Fruit fly (Drosophila melanogaster) whole organism, prepupa: ENCODE measurements around the gene trbl.

Experiments
- Blimp-1 ChIP-seq: fragments of 200-800 bp; sonication (Bioruptor generic); optimal IDR thresholded peaks from 3 replicates; lab custom pipeline; 2017; ENCODE audit warnings: missing biosample characterization, missing genetic modification characterization, mild to moderate bottlenecking, moderate library complexity, missing genetic modification reagents
- CG10631 ChIP-seq: fragments of 200-800 bp; sonication (Bioruptor generic); optimal IDR thresholded peaks from 2 replicates; lab custom pipeline; 2016; ENCODE audit warnings: missing biosample characterization, missing genetic modification characterization
- CG10669 ChIP-seq: fragments of 200-800 bp; sonication (Bioruptor generic); optimal IDR thresholded peaks from 3 replicates; lab custom pipeline; 2018; ENCODE audit warnings: missing biosample characterization, mild to moderate bottlenecking, missing genetic modification characterization, moderate library complexity
- CG11294 ChIP-seq: fragments of 200-800 bp; sonication (Bioruptor generic); IDR thresholded peaks from 2 replicates; pipeline ENCODE4 v1.3.6; 2022; ENCODE audit warnings: missing biosample characterization, missing genetic modification characterization
- CG11762 ChIP-seq: fragments of 200-800 bp; sonication (Bioruptor generic); optimal IDR thresholded peaks from 3 replicates; lab custom pipeline; 2016; ENCODE audit warnings: missing biosample characterization, missing genetic modification characterization; ENCODE audit not compliant: insufficient read depth
- CG11902 ChIP-seq: fragments of 200-800 bp; sonication (Bioruptor generic); optimal IDR thresholded peaks from 3 replicates; lab custom pipeline; 2016; ENCODE audit warnings: missing biosample characterization, missing genetic modification characterization
- CG15336 ChIP-seq: fragments of 200-800 bp; sonication (Bioruptor generic); IDR thresholded peaks from 2 replicates; pipeline ENCODE4 v1.3.6; 2022; ENCODE audit warnings: missing biosample characterization, missing genetic modification characterization
- CG1621 ChIP-seq: fragments of 200-800 bp; sonication (Bioruptor generic); optimal IDR thresholded peaks from 3 replicates; lab custom pipeline; 2018; ENCODE audit warnings: missing biosample characterization, mild to moderate bottlenecking, missing genetic modification characterization
- CG16779 ChIP-seq: fragments of 200-800 bp; sonication (Bioruptor generic); optimal IDR thresholded peaks from 3 replicates; lab custom pipeline; 2017; ENCODE audit warnings: missing biosample characterization, mild to moderate bottlenecking, missing genetic modification characterization
- CG3032 ChIP-seq: fragments of 200-800 bp; optimal IDR thresholded peaks from 2 replicates; lab custom pipeline; 2019; ENCODE audit warnings: missing biosample characterization, mild to moderate bottlenecking, missing genetic modification characterization, moderate library complexity
- CG32006 ChIP-seq: fragments of 200-800 bp; sonication (Bioruptor generic); optimal IDR thresholded peaks from 3 replicates; lab custom pipeline; 2017; ENCODE audit warnings: missing biosample characterization, mild to moderate bottlenecking, missing genetic modification characterization
- CG34406 ChIP-seq: fragments of 200-800 bp; sonication (Bioruptor generic); optimal IDR thresholded peaks from 3 replicates; lab custom pipeline; 2016; ENCODE audit warnings: missing biosample characterization, missing genetic modification characterization
- CG3919 ChIP-seq: fragments of 200-800 bp; sonication (Bioruptor generic); optimal IDR thresholded peaks from 3 replicates; lab custom pipeline; 2016; ENCODE audit warnings: missing biosample characterization, missing genetic modification characterization
- CG4318 ChIP-seq: fragments of 200-800 bp; sonication (Bioruptor generic); optimal IDR thresholded peaks from 3 replicates; lab custom pipeline; 2017; ENCODE audit warnings: missing biosample characterization, mild to moderate bottlenecking, missing genetic modification characterization
- CG6276 ChIP-seq: fragments of 200-800 bp; sonication (Bioruptor generic); optimal IDR thresholded peaks from 2 replicates; lab custom pipeline; 2017; ENCODE audit warnings: missing biosample characterization, mild to moderate bottlenecking, missing genetic modification characterization
- CG6792 ChIP-seq: fragments of 200-800 bp; sonication (Bioruptor generic); optimal IDR thresholded peaks from 3 replicates; lab custom pipeline; 2016; ENCODE audit warnings: missing biosample characterization, missing genetic modification characterization
- CG6808 ChIP-seq: fragments of 200-800 bp; sonication (Bioruptor generic); optimal IDR thresholded peaks from 3 replicates; lab custom pipeline; 2017; ENCODE audit warnings: missing biosample characterization, missing genetic modification characterization, mild to moderate bottlenecking, moderate library complexity, missing genetic modification reagents
- CG7368 ChIP-seq: fragments of 200-800 bp; sonication (Bioruptor generic); optimal IDR thresholded peaks from 3 replicates; lab custom pipeline; 2016; ENCODE audit warnings: missing biosample characterization, missing genetic modification characterization
- CG8119 ChIP-seq: fragments of 200-800 bp; sonication (Bioruptor generic); IDR thresholded peaks from 3 replicates; pipeline ENCODE4 v1.3.6; 2022; ENCODE audit warnings: missing biosample characterization, missing genetic modification characterization
- CG8319 ChIP-seq: fragments of 200-800 bp; sonication (Bioruptor generic); optimal IDR thresholded peaks from 3 replicates; lab custom pipeline; 2016; ENCODE audit warnings: missing biosample characterization, missing genetic modification characterization
- CG8632 ChIP-seq: fragments of 200-800 bp; sonication (Bioruptor generic); optimal IDR thresholded peaks from 3 replicates; lab custom pipeline; 2016; ENCODE audit warnings: missing biosample characterization, missing genetic modification characterization
- CG9139 ChIP-seq: fragments of 200-800 bp; sonication (Bioruptor generic); optimal IDR thresholded peaks from 3 replicates; lab custom pipeline; 2017; ENCODE audit warnings: missing biosample characterization, mild to moderate bottlenecking, missing genetic modification characterization
- Eip75B ChIP-seq: fragments of 200-800 bp; sonication (Bioruptor generic); optimal IDR thresholded peaks from 3 replicates; lab custom pipeline; 2016; ENCODE audit warnings: missing biosample characterization, missing genetic modification characterization
- Eip78C ChIP-seq: fragments of 200-800 bp; sonication (Bioruptor generic); peaks from one replicate; lab custom pipeline; 2016; ENCODE audit warnings: missing biosample characterization, missing genetic modification characterization
- Eip93F ChIP-seq: fragments of 200-800 bp; sonication (Bioruptor generic); optimal IDR thresholded peaks from 2 replicates; lab custom pipeline; 2016; ENCODE audit warnings: missing biosample characterization, mild to moderate bottlenecking, missing genetic modification characterization
- Ets21C ChIP-seq: fragments of 200-800 bp; sonication (Bioruptor generic); optimal IDR thresholded peaks from 3 replicates; lab custom pipeline; 2016; ENCODE audit warnings: missing biosample characterization, missing genetic modification characterization
- Ets96B ChIP-seq: fragments of 200-800 bp; optimal IDR thresholded peaks from 2 replicates; lab custom pipeline; 2019; ENCODE audit warnings: missing biosample characterization, mild to moderate bottlenecking, missing genetic modification characterization, moderate library complexity
- Gug ChIP-seq: fragments of 200-800 bp; sonication (Bioruptor generic); IDR thresholded peaks from 2 replicates; pipeline ENCODE4 v1.3.6; 2022; ENCODE audit warnings: missing biosample characterization, missing genetic modification characterization
- Hr38 ChIP-seq: sonication (Bioruptor generic); optimal IDR thresholded peaks from 2 replicates; lab custom pipeline; 2016; ENCODE audit warnings: missing biosample characterization, missing genetic modification characterization
- Hr4 ChIP-seq: fragments of 200-800 bp; sonication (Bioruptor generic); optimal IDR thresholded peaks from 3 replicates; lab custom pipeline; 2016; ENCODE audit warnings: missing biosample characterization, missing genetic modification characterization
- Lpt ChIP-seq: fragments of 200-800 bp; sonication (Bioruptor generic); optimal IDR thresholded peaks from 3 replicates; lab custom pipeline; 2016; ENCODE audit warnings: missing biosample characterization, missing genetic modification characterization
- Met ChIP-seq: fragments of 200-800 bp; sonication (Bioruptor generic); optimal IDR thresholded peaks from 3 replicates; lab custom pipeline; 2016; ENCODE audit warnings: missing biosample characterization, missing genetic modification characterization
- OdsH ChIP-seq: fragments of 200-800 bp; sonication (Bioruptor generic); optimal IDR thresholded peaks from 3 replicates; lab custom pipeline; 2016; ENCODE audit warnings: missing biosample characterization, missing genetic modification characterization
- Smox ChIP-seq: fragments of 200-800 bp; sonication (Bioruptor generic); optimal IDR thresholded peaks from 3 replicates; lab custom pipeline; 2016; ENCODE audit warnings: missing biosample characterization, missing genetic modification characterization
- Sox102F ChIP-seq: fragments of 200-800 bp; sonication (Bioruptor generic); optimal IDR thresholded peaks from 2 replicates; lab custom pipeline; 2016; ENCODE audit warnings: missing biosample characterization, mild to moderate bottlenecking, missing genetic modification characterization
- Sox15 ChIP-seq: fragments of 200-800 bp; sonication (Bioruptor generic); optimal IDR thresholded peaks from 3 replicates; lab custom pipeline; 2016; ENCODE audit warnings: missing biosample characterization, missing genetic modification characterization
- achi ChIP-seq: fragments of 200-800 bp; sonication (Bioruptor generic); optimal IDR thresholded peaks from 3 replicates; lab custom pipeline; 2016; ENCODE audit warnings: missing biosample characterization, missing genetic modification characterization
- acj6 ChIP-seq: fragments of 200-800 bp; sonication (Bioruptor generic); optimal IDR thresholded peaks from 3 replicates; lab custom pipeline; 2016; ENCODE audit warnings: missing biosample characterization, missing genetic modification characterization
- cyc ChIP-seq: fragments of 200-800 bp; sonication (Bioruptor generic); optimal IDR thresholded peaks from 3 replicates; lab custom pipeline; 2016; ENCODE audit warnings: missing biosample characterization, missing genetic modification characterization
- dac ChIP-seq: fragments of 200-800 bp; sonication (Bioruptor generic); optimal IDR thresholded peaks from 2 replicates; lab custom pipeline; 2017; ENCODE audit warnings: missing biosample characterization, mild to moderate bottlenecking, missing genetic modification characterization
- dsx ChIP-seq: fragments of 200-800 bp; optimal IDR thresholded peaks from 3 replicates; lab custom pipeline; 2019; ENCODE audit warnings: missing biosample characterization, mild to moderate bottlenecking, missing genetic modification characterization, moderate library complexity; ENCODE audit not compliant: poor library complexity, severe bottlenecking
- eg ChIP-seq: fragments of 200-800 bp; sonication (Bioruptor generic); IDR thresholded peaks from 3 replicates; pipeline ENCODE4 v1.3.6; 2022; ENCODE audit warnings: missing biosample characterization, missing genetic modification characterization
- esn ChIP-seq: fragments of 200-800 bp; sonication (Bioruptor generic); optimal IDR thresholded peaks from 2 replicates; lab custom pipeline; 2016; ENCODE audit warnings: missing biosample characterization, mild to moderate bottlenecking, missing genetic modification characterization, moderate library complexity
- fkh ChIP-seq: fragments of 200-800 bp; sonication (Bioruptor generic); optimal IDR thresholded peaks from 3 replicates; lab custom pipeline; 2017; ENCODE audit warnings: missing biosample characterization, mild to moderate bottlenecking, missing genetic modification characterization, moderate library complexity
- lz ChIP-seq: fragments of 200-800 bp; sonication (Bioruptor generic); optimal IDR thresholded peaks from 3 replicates; lab custom pipeline; 2016; ENCODE audit warnings: missing biosample characterization, missing genetic modification characterization
- net ChIP-seq: fragments of 200-800 bp; sonication (Bioruptor generic); optimal IDR thresholded peaks from 3 replicates; lab custom pipeline; 2016; ENCODE audit warnings: missing biosample characterization, missing genetic modification characterization
- salr ChIP-seq, 2 experiments: fragments of 200-800 bp; sonication (Bioruptor generic); optimal IDR thresholded peaks; 3 replicates each; lab custom pipeline; 2016 to 2018; ENCODE audit warnings: missing biosample characterization in 2 of 2, missing genetic modification characterization in 2 of 2, mild to moderate bottlenecking in 1 of 2
- spab ChIP-seq: fragments of 200-800 bp; sonication (Bioruptor generic); optimal IDR thresholded peaks from 2 replicates; lab custom pipeline; 2017; ENCODE audit warnings: missing biosample characterization, mild to moderate bottlenecking, missing genetic modification characterization, missing genetic modification reagents
- ss ChIP-seq, 2 experiments: fragments of 200-800 bp; sonication (Bioruptor generic); optimal IDR thresholded peaks; 2 replicates in 1 of 2; 3 replicates in 1 of 2; lab custom pipeline; 2017 to 2018; ENCODE audit warnings: mild to moderate bottlenecking in 2 of 2, missing biosample characterization in 2 of 2, missing genetic modification characterization in 2 of 2, moderate library complexity in 1 of 2
- svp ChIP-seq: fragments of 200-800 bp; sonication (Bioruptor generic); peaks from one replicate; lab custom pipeline; 2016; ENCODE audit warnings: missing biosample characterization, missing genetic modification characterization
- vri ChIP-seq: fragments of 200-800 bp; sonication (Bioruptor generic); optimal IDR thresholded peaks from 3 replicates; lab custom pipeline; 2016; ENCODE audit warnings: missing biosample characterization, mild to moderate bottlenecking, missing genetic modification characterization

Gene trbl

DNA sequence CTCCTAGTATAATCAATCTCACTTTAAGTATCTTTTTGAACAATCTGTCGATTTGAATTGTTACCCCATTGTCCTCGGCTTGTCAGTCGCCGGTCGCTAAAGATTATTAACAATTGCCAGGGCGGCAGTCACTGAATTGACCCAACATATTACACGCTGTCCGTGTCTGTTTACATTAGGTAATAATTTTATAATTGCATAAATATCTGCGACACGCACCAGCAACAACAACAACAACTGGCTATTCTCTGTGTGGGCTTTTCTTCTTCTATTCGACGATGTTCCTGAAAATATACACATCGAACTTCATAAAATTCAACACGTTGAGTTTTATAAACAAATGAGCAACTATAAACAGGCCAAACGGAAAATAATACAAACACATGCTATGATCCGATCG lies 47.4 kb upstream of the trbl start:
- TF ChIP-seq Lpt (no peak), svp (GFP tag; lab: Kevin White, UChicago) (peak; percentile 49)
- TF ChIP-seq, all 60 proteins: peak for 1

DNA sequence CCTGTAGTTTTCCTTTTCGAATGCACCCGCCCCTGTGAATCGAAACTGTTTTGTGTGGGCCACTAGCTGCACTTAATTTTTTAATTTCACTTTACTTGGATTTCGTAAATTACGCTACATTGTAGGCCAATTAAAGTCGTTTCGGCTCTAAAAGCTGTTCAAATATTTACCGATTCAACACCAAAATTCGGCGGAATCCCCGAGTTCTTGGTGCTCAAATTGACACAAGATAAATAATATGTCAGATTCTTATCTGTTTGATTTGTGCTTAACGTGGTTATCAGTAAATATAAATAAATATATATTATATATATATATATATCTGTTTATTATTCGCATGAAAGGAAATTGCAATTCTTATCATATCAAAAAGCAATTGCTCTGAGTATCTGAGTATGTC lies 46.5 kb upstream of the trbl start:
- peak; percentile 28 for TF ChIP-seq Eip93F (GFP tag; lab: Kevin White, UChicago)
- TF ChIP-seq Ets96B: no peak
- no peak for TF ChIP-seq salr (GFP tag; optimal IDR thresholded peaks at IDR 0.05; lab: Kevin White, UChicago)
- TF ChIP-seq CG3032: no peak
- TF ChIP-seq dac (GFP tag; lab: Kevin White, UChicago): no peak
- no peak for TF ChIP-seq CG10631 (GFP tag; lab: Kevin White, UChicago)
- no peak for TF ChIP-seq CG7368 (GFP tag; lab: Kevin White, UChicago)
- TF ChIP-seq CG3919: no peak
- TF ChIP-seq Smox: peak; percentile 30
- no peak for TF ChIP-seq CG11294 (GFP tag; lab: Robert Waterston, UW)
- TF ChIP-seq CG10669 (GFP tag; lab: Kevin White, UChicago): no peak
- TF ChIP-seq Eip78C (GFP tag; lab: Kevin White, UChicago): peak; percentile 70
- TF ChIP-seq Hr38 (GFP tag; lab: Kevin White, UChicago): no peak
- TF ChIP-seq CG11902 (GFP tag; lab: Kevin White, UChicago): no peak
- TF ChIP-seq eg (GFP tag; lab: Robert Waterston, UW): no peak
- TF ChIP-seq CG11762 (GFP tag; lab: Kevin White, UChicago): no peak
- no peak for TF ChIP-seq Gug (GFP tag; lab: Robert Waterston, UW)
- TF ChIP-seq acj6 (GFP tag; lab: Kevin White, UChicago): no peak
- no peak for TF ChIP-seq CG8119 (GFP tag; lab: Robert Waterston, UW)
- no peak for TF ChIP-seq CG15336 (GFP tag; lab: Robert Waterston, UW)
- peak; percentile 42 for TF ChIP-seq esn (GFP tag; lab: Kevin White, UChicago)
- TF ChIP-seq lz (GFP tag; lab: Kevin White, UChicago): no peak
- peak; percentile 32 for TF ChIP-seq CG34406 (GFP tag; lab: Kevin White, UChicago)
- TF ChIP-seq CG1621 (tag; lab: Kevin White, UChicago): no peak
- peak; percentile 81 for TF ChIP-seq fkh
- peak; percentile 23 for TF ChIP-seq Met (GFP tag; lab: Kevin White, UChicago)
- TF ChIP-seq CG16779: no peak
- no peak for TF ChIP-seq CG8319
- no peak for TF ChIP-seq CG6276
- no peak for TF ChIP-seq spab (GFP tag; lab: Kevin White, UChicago)
- TF ChIP-seq achi (GFP tag; lab: Kevin White, UChicago): no peak
- no peak for TF ChIP-seq Eip75B
- no peak for TF ChIP-seq OdsH (GFP tag; lab: Kevin White, UChicago)
- TF ChIP-seq CG4318 (GFP tag; lab: Kevin White, UChicago): no peak
- TF ChIP-seq vri (GFP tag; lab: Kevin White, UChicago): peak; percentile 65
- no peak for TF ChIP-seq Hr4 (GFP tag; lab: Kevin White, UChicago)
- TF ChIP-seq Sox102F (GFP tag; lab: Kevin White, UChicago): peak; percentile 18
- no peak for TF ChIP-seq CG6808 (GFP tag; lab: Kevin White, UChicago)
- peak; percentile 11 for TF ChIP-seq svp (GFP tag; lab: Kevin White, UChicago)
- no peak for TF ChIP-seq ss (GFP tag; optimal IDR thresholded peaks at IDR 0.05; lab: Kevin White, UChicago)
- TF ChIP-seq Ets21C (GFP tag; lab: Kevin White, UChicago): no peak
- no peak for TF ChIP-seq Lpt
- TF ChIP-seq dsx (GFP tag; lab: Kevin White, UChicago): peak; percentile 7
- peak; percentile 60 for TF ChIP-seq Blimp-1 (GFP tag; lab: Kevin White, UChicago)
- TF ChIP-seq CG8632 (GFP tag; lab: Kevin White, UChicago): peak; percentile 32
- TF ChIP-seq CG32006 (GFP tag; lab: Kevin White, UChicago): no peak
- no peak for TF ChIP-seq net
- no peak for TF ChIP-seq CG6792
- TF ChIP-seq CG9139 (GFP tag; lab: Kevin White, UChicago): no peak
- TF ChIP-seq cyc (GFP tag; lab: Kevin White, UChicago): no peak
- TF ChIP-seq Sox15 (GFP tag; lab: Kevin White, UChicago): no peak
